Fruit fly (Drosophila melanogaster) whole organism, embryonic: ENCODE measurements around the gene CG43759.

Experiments
- Antp ChIP-seq: fragments of 200-800 bp; sonication (Bioruptor generic); optimal IDR thresholded peaks from 3 replicates; lab custom pipeline; 2016; ENCODE audit warnings: missing biosample characterization, missing genetic modification characterization
- CG10543 ChIP-seq: fragments of 200-800 bp; sonication (Bioruptor generic); optimal IDR thresholded peaks from 3 replicates; lab custom pipeline; 2017; ENCODE audit warnings: missing biosample characterization, mild to moderate bottlenecking, missing genetic modification characterization, moderate library complexity
- CG16815 ChIP-seq: fragments of 200-800 bp; sonication (Bioruptor generic); optimal IDR thresholded peaks from 3 replicates; lab custom pipeline; 2017; ENCODE audit warnings: missing biosample characterization, mild to moderate bottlenecking, missing genetic modification characterization
- CG17359 ChIP-seq: fragments of 200-800 bp; sonication (Bioruptor generic); optimal IDR thresholded peaks from 3 replicates; lab custom pipeline; 2018; ENCODE audit warnings: missing biosample characterization, mild to moderate bottlenecking, missing genetic modification characterization, moderate library complexity
- CG3065 ChIP-seq: fragments of 200-800 bp; sonication (Bioruptor generic); optimal IDR thresholded peaks from 2 replicates; lab custom pipeline; 2016; ENCODE audit warnings: missing biosample characterization, missing genetic modification characterization
- CG8089 ChIP-seq: fragments of 200-800 bp; sonication (Bioruptor generic); optimal IDR thresholded peaks from 3 replicates; lab custom pipeline; 2016; ENCODE audit warnings: missing biosample characterization, missing genetic modification characterization
- Hand ChIP-seq: fragments of 200-800 bp; sonication (Bioruptor generic); optimal IDR thresholded peaks from 2 replicates; lab custom pipeline; 2017; ENCODE audit warnings: mild to moderate bottlenecking, missing biosample characterization, missing genetic modification reagents, missing genetic modification characterization
- Xbp1 ChIP-seq: fragments of 200-800 bp; sonication (Bioruptor generic); optimal IDR thresholded peaks from 3 replicates; lab custom pipeline; 2016; ENCODE audit warnings: missing biosample characterization, mild to moderate bottlenecking, missing genetic modification characterization
- esg ChIP-seq: fragments of 200-800 bp; sonication (Bioruptor generic); conservative IDR thresholded peaks from 2 replicates; pipeline ENCODE4 v1.3.6; 2022; ENCODE audit warnings: missing biosample characterization, missing genetic modification characterization
- pan ChIP-seq, 4 experiments: fragments of >200 bp in 3 of 4; fragments of 200-800 bp in 1 of 4; sonication (Bioruptor generic) in 1 of 4; optimal IDR thresholded peaks in 3 of 4; IDR thresholded peaks in 1 of 4; 2 replicates each; pipeline versions ENCODE4 v1.3.6 to Lab custom; 2017 to 2022; ENCODE audit warnings: missing biosample characterization in 2 of 4, missing genetic modification characterization in 2 of 4, mixed read lengths in 1 of 4
- sens-2 ChIP-seq: fragments of 200-800 bp; sonication (Bioruptor generic); IDR thresholded peaks from 2 replicates; pipeline ENCODE4 v1.3.6; 2022; ENCODE audit warnings: missing biosample characterization, missing genetic modification characterization
- slou ChIP-seq: fragments of 200-800 bp; sonication (Bioruptor generic); optimal IDR thresholded peaks from 3 replicates; lab custom pipeline; 2016; ENCODE audit warnings: missing biosample characterization, missing genetic modification characterization

DNA sequence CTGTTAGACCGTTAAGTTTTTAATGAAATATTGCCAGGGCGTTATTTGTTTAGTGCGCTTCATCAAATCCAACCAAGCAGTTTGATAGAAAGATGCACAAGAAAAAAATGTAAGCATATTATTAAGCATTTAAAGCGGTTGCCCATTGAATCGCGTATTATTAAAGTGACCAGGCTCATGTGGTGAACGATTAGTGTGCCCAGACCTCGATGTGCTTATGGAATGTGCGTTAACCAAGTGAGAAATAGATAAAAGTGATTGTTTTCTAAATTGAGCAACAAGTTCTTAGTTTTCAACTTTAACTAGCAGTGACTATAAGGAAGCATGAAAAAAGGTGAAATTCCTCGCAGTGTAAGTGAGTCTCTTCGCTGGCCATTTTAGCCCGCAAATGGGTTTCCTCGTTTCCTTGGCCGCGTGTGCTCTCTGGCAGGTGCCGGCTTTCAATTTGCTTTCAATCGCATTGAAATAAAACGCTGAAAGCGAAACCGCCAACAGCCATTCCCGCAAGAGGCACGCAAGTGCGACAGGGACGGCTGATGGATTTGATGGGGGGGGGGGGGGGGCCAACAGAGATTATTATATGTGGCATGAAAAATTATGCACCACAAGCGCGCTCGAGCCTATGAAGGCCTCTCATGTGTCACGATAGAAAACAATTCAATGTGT is 62.9 kb downstream of the CG43759 start:
- no peak for TF ChIP-seq Hand (GFP tag; lab: Kevin White, UChicago)
- TF ChIP-seq slou (GFP tag; lab: Kevin White, UChicago): no peak
- TF ChIP-seq CG8089 (GFP tag; lab: Kevin White, UChicago): no peak
- no peak for TF ChIP-seq CG10543
- TF ChIP-seq Antp (GFP tag; lab: Kevin White, UChicago): no peak
- TF ChIP-seq CG17359 (tag; lab: Kevin White, UChicago): no peak
- TF ChIP-seq sens-2 (GFP tag; lab: Robert Waterston, UW): no peak
- TF ChIP-seq pan (optimal IDR thresholded peaks at IDR 0.05; lab: Kevin White, UChicago): no peak
- TF ChIP-seq pan (GFP tag; optimal IDR thresholded peaks at IDR 0.05 in 1 of 2, IDR thresholded peaks at IDR 0.05 in 1 of 2): no peak
- no peak for TF ChIP-seq Xbp1 (GFP tag; lab: Kevin White, UChicago)
- TF ChIP-seq CG3065 (GFP tag; lab: Kevin White, UChicago): no peak
- TF ChIP-seq esg (GFP tag; lab: Robert Waterston, UW): no peak
- no peak for TF ChIP-seq CG16815 (GFP tag; lab: Kevin White, UChicago)
